Worm (Caenorhabditis elegans): ENCODE results near the gene Y51H7C.7.

ce11 chrII:1403056-1403455 is 687 bp downstream of the Y51H7C.7 start, which contains the start of the genes Y51H7C.41 and cogc-4:
- TF ChIP-seq W03F9.2 (tag; optimal IDR thresholded peaks at IDR 0.05) (no peak), him-1 (tag; optimal IDR thresholded peaks at IDR 0.05) (no peak), dao-5 (tag; optimal IDR thresholded peaks at IDR 0.05) (no peak)

All from whole organism, L4/young adult.